Fruit fly (Drosophila melanogaster) whole organism: ENCODE measurements around the gene CG5973.

Experiments
- CG8478 ChIP-seq: fragments of >200 bp; optimal IDR thresholded peaks from 2 replicates; lab custom pipeline; 2018; ENCODE audit warnings: inconsistent platforms
- Dll ChIP-seq: fragments of >200 bp; optimal IDR thresholded peaks from 2 replicates; lab custom pipeline; 2017
- pan ChIP-seq: fragments of >200 bp; optimal IDR thresholded peaks from 2 replicates; lab custom pipeline; 2017
- usp ChIP-seq: fragments of >200 bp; optimal IDR thresholded peaks from 2 replicates; lab custom pipeline; 2017; ENCODE audit warnings: missing biosample characterization, missing genetic modification characterization, mixed read lengths

dm6 chr2L:7474404-7474803 is 37.1 kb downstream of the CG5973 start, which contains the start of gene CG6441:
- TF ChIP-seq usp (no peak), Dll (lab: Kevin White, UChicago) (no peak), CG8478 (lab: Kevin White, UChicago) (no peak), pan (lab: Kevin White, UChicago) (no peak)
